Fruit fly (Drosophila melanogaster) whole organism, embryonic: ENCODE data around the gene CG33258.

Experiments used
- Adf1 ChIP-seq: fragments of 200-800 bp; sonication (Bioruptor generic); IDR thresholded peaks from 2 replicates; pipeline ENCODE4 v1.3.6; 2022; ENCODE audit warnings: missing biosample characterization, missing genetic modification characterization
- Asciz ChIP-seq: fragments of 200-800 bp; sonication (Bioruptor generic); optimal IDR thresholded peaks from 2 replicates; lab custom pipeline; 2017; ENCODE audit warnings: missing biosample characterization, mild to moderate bottlenecking, missing genetic modification characterization, missing genetic modification reagents
- BtbVII ChIP-seq: fragments of 200-800 bp; sonication (Bioruptor generic); optimal IDR thresholded peaks from 3 replicates; lab custom pipeline; 2017; ENCODE audit warnings: missing biosample characterization, mild to moderate bottlenecking, missing genetic modification characterization
- CG11695 ChIP-seq: fragments of 200-800 bp; sonication (Bioruptor generic); IDR thresholded peaks from 3 replicates; pipeline ENCODE4 v1.3.6; 2022; ENCODE audit warnings: missing biosample characterization, missing genetic modification characterization
- CG14667 ChIP-seq: fragments of 200-800 bp; sonication (Bioruptor generic); IDR thresholded peaks from 2 replicates; pipeline ENCODE4 v1.3.6; 2022; ENCODE audit warnings: missing biosample characterization, missing genetic modification characterization
- CG15073 ChIP-seq: fragments of 200-800 bp; sonication (Bioruptor generic); optimal IDR thresholded peaks from 2 replicates; lab custom pipeline; 2016; ENCODE audit warnings: missing biosample characterization, missing genetic modification characterization
- CG15479 ChIP-seq: fragments of 200-800 bp; sonication (Bioruptor generic); optimal IDR thresholded peaks from 3 replicates; lab custom pipeline; 2019; ENCODE audit warnings: missing biosample characterization, mild to moderate bottlenecking, missing genetic modification characterization, moderate library complexity
- CG17328 ChIP-seq: fragments of 200-800 bp; sonication (Bioruptor generic); IDR thresholded peaks from 2 replicates; pipeline ENCODE4 v1.3.6; 2022; ENCODE audit warnings: missing biosample characterization, missing genetic modification characterization
- CG17802 ChIP-seq: fragments of 200-800 bp; sonication (Bioruptor generic); optimal IDR thresholded peaks from 2 replicates; lab custom pipeline; 2018; ENCODE audit warnings: missing biosample characterization, mild to moderate bottlenecking, missing genetic modification characterization, moderate library complexity
- CG1792 ChIP-seq: fragments of 200-800 bp; sonication (Bioruptor generic); optimal IDR thresholded peaks from 2 replicates; lab custom pipeline; 2016; ENCODE audit warnings: missing biosample characterization, missing genetic modification characterization
- CG1832 ChIP-seq: fragments of 200-800 bp; sonication (Bioruptor generic); optimal IDR thresholded peaks from 2 replicates; lab custom pipeline; 2017; ENCODE audit warnings: missing biosample characterization, mild to moderate bottlenecking, missing genetic modification characterization, inconsistent platforms
- CG18764 ChIP-seq: fragments of 200-800 bp; sonication (Bioruptor generic); optimal IDR thresholded peaks from 3 replicates; lab custom pipeline; 2016; ENCODE audit warnings: missing biosample characterization, missing genetic modification characterization
- CG2199 ChIP-seq: fragments of 200-800 bp; sonication (Bioruptor generic); IDR thresholded peaks from 3 replicates; pipeline ENCODE4 v1.3.6; 2022; ENCODE audit warnings: missing biosample characterization, missing genetic modification characterization
- CG2712 ChIP-seq: fragments of 200-800 bp; optimal IDR thresholded peaks from 3 replicates; lab custom pipeline; 2019; ENCODE audit warnings: missing biosample characterization, mild to moderate bottlenecking, missing genetic modification characterization, moderate library complexity
- CG3065 ChIP-seq: fragments of 200-800 bp; sonication (Bioruptor generic); optimal IDR thresholded peaks from 2 replicates; lab custom pipeline; 2016; ENCODE audit warnings: missing biosample characterization, missing genetic modification characterization
- CG31441 ChIP-seq: fragments of 200-800 bp; sonication (Bioruptor generic); IDR thresholded peaks from 2 replicates; pipeline ENCODE4 v1.3.6; 2022; ENCODE audit warnings: missing biosample characterization, missing genetic modification characterization
- CG33213 ChIP-seq: fragments of 200-800 bp; sonication (Bioruptor generic); optimal IDR thresholded peaks from 3 replicates; lab custom pipeline; 2016; ENCODE audit warnings: missing biosample characterization, missing genetic modification characterization
- CG34422 ChIP-seq: fragments of 200-800 bp; sonication (Bioruptor generic); IDR thresholded peaks from 3 replicates; pipeline ENCODE4 v1.3.6; 2022; ENCODE audit warnings: missing biosample characterization, missing genetic modification characterization
- CG4854 ChIP-seq: fragments of 200-800 bp; sonication (Bioruptor generic); optimal IDR thresholded peaks from 2 replicates; lab custom pipeline; 2016; ENCODE audit warnings: missing biosample characterization, missing genetic modification characterization, inconsistent platforms
- CG6254 ChIP-seq: fragments of 200-800 bp; sonication (Bioruptor generic); optimal IDR thresholded peaks from 3 replicates; lab custom pipeline; 2017; ENCODE audit warnings: mild to moderate bottlenecking, missing biosample characterization, missing genetic modification reagents, missing genetic modification characterization
- CG7987 ChIP-seq: fragments of 200-800 bp; sonication (Bioruptor generic); optimal IDR thresholded peaks from 2 replicates; lab custom pipeline; 2018; ENCODE audit warnings: missing biosample characterization, mild to moderate bottlenecking, missing genetic modification characterization, moderate library complexity
- CG8359 ChIP-seq: fragments of 200-800 bp; sonication (Bioruptor generic); optimal IDR thresholded peaks from 2 replicates; lab custom pipeline; 2017; ENCODE audit warnings: missing biosample characterization, mild to moderate bottlenecking, missing genetic modification characterization, borderline replicate concordance
- CG9817 ChIP-seq: fragments of 200-800 bp; sonication (Bioruptor generic); optimal IDR thresholded peaks from 2 replicates; lab custom pipeline; 2018; ENCODE audit warnings: missing biosample characterization, mild to moderate bottlenecking, missing genetic modification characterization, moderate library complexity
- Dad ChIP-seq: fragments of 200-800 bp; sonication (Bioruptor generic); optimal IDR thresholded peaks from 3 replicates; lab custom pipeline; 2016; ENCODE audit warnings: missing biosample characterization, missing genetic modification characterization
- Drgx ChIP-seq: fragments of 200-800 bp; sonication (Bioruptor generic); IDR thresholded peaks from 2 replicates; pipeline ENCODE4 v1.3.6; 2022; ENCODE audit warnings: missing biosample characterization, missing genetic modification characterization
- E2f1 ChIP-seq: fragments of 200-800 bp; sonication (Bioruptor generic); IDR thresholded peaks from 2 replicates; pipeline ENCODE4 v1.3.6; 2022; ENCODE audit warnings: missing biosample characterization, missing genetic modification characterization
- Hmr ChIP-seq: fragments of 200-800 bp; sonication (Bioruptor generic); optimal IDR thresholded peaks from 3 replicates; lab custom pipeline; 2017; ENCODE audit warnings: mild to moderate bottlenecking, missing biosample characterization, missing genetic modification reagents, missing genetic modification characterization
- NC2β ChIP-seq: fragments of 200-800 bp; sonication (Bioruptor generic); optimal IDR thresholded peaks from 2 replicates; lab custom pipeline; 2016; ENCODE audit warnings: missing biosample characterization, missing genetic modification characterization
- Ptx1 ChIP-seq: fragments of 200-800 bp; sonication (Bioruptor generic); IDR thresholded peaks from 2 replicates; pipeline ENCODE4 v1.3.6; 2022; ENCODE audit warnings: missing biosample characterization, missing genetic modification characterization
- Stat92E ChIP-seq, 3 experiments: fragments of >200 bp in 2 of 3; fragments of 200-800 bp in 1 of 3; sonication (Bioruptor generic) in 1 of 3; optimal IDR thresholded peaks; 2 replicates each; lab custom pipeline; 2017 to 2019; ENCODE audit warnings: missing biosample characterization in 3 of 3, missing genetic modification characterization in 3 of 3, mild to moderate bottlenecking in 1 of 3, moderate library complexity in 1 of 3
- Trl ChIP-seq, 3 experiments: fragments of >200 bp in 2 of 3; fragments of 200-800 bp in 1 of 3; sonication (Bioruptor generic) in 1 of 3; optimal IDR thresholded peaks; 2 replicates in 1 of 3; 3 replicates in 2 of 3; lab custom pipeline; 2016 to 2017; ENCODE audit warnings: missing biosample characterization in 1 of 3, missing genetic modification characterization in 1 of 3
- Usf ChIP-seq: fragments of 200-800 bp; sonication (Bioruptor generic); optimal IDR thresholded peaks from 2 replicates; lab custom pipeline; 2017; ENCODE audit warnings: missing genotype, missing biosample characterization, missing genetic modification characterization
- abd-A ChIP-seq: fragments of 200-800 bp; sonication (Bioruptor generic); optimal IDR thresholded peaks from 3 replicates; lab custom pipeline; 2019; ENCODE audit warnings: missing biosample characterization, mild to moderate bottlenecking, missing genetic modification characterization, moderate library complexity
- caup ChIP-seq: fragments of 200-800 bp; sonication (Bioruptor generic); optimal IDR thresholded peaks from 3 replicates; lab custom pipeline; 2017; ENCODE audit warnings: missing biosample characterization, mild to moderate bottlenecking, missing genetic modification characterization, moderate library complexity; ENCODE audit not compliant: severe bottlenecking
- chm ChIP-seq: fragments of 200-800 bp; sonication (Bioruptor generic); IDR thresholded peaks from 2 replicates; pipeline ENCODE4 v1.3.6; 2022; ENCODE audit warnings: missing biosample characterization, missing genetic modification characterization
- ci ChIP-seq: fragments of 200-800 bp; sonication (Bioruptor generic); IDR thresholded peaks from 3 replicates; pipeline ENCODE4 v1.3.6; 2022; ENCODE audit warnings: missing biosample characterization, missing genetic modification characterization
- corto ChIP-seq: fragments of 200-800 bp; sonication (Bioruptor generic); optimal IDR thresholded peaks from 2 replicates; lab custom pipeline; 2016; ENCODE audit warnings: missing biosample characterization, mild to moderate bottlenecking, missing genetic modification characterization, moderate library complexity
- dan ChIP-seq: fragments of 200-800 bp; sonication (Bioruptor generic); IDR thresholded peaks from 2 replicates; pipeline ENCODE4 v1.3.6; 2022; ENCODE audit warnings: missing biosample characterization, missing genetic modification characterization
- dmrt11E ChIP-seq: fragments of 200-800 bp; sonication (Bioruptor generic); optimal IDR thresholded peaks from 3 replicates; lab custom pipeline; 2018; ENCODE audit warnings: missing biosample characterization, mild to moderate bottlenecking, missing genetic modification characterization, moderate library complexity
- en ChIP-seq: fragments of 200-800 bp; sonication (Bioruptor generic); optimal IDR thresholded peaks from 2 replicates; lab custom pipeline; 2016; ENCODE audit warnings: missing biosample characterization, missing genetic modification characterization
- exex ChIP-seq: fragments of 200-800 bp; sonication (Bioruptor generic); optimal IDR thresholded peaks from 4 replicates; lab custom pipeline; 2018; ENCODE audit warnings: missing biosample characterization, mild to moderate bottlenecking, missing genetic modification characterization, moderate library complexity
- fu2 ChIP-seq: fragments of 200-800 bp; sonication (Bioruptor generic); optimal IDR thresholded peaks from 2 replicates; lab custom pipeline; 2016; ENCODE audit warnings: missing biosample characterization, missing genetic modification characterization
- grau ChIP-seq: fragments of 200-800 bp; optimal IDR thresholded peaks from 3 replicates; lab custom pipeline; 2019; ENCODE audit warnings: missing biosample characterization, mild to moderate bottlenecking, missing genetic modification characterization, moderate library complexity
- h ChIP-seq: fragments of >200 bp; optimal IDR thresholded peaks from 2 replicates; lab custom pipeline; 2017
- nerfin-2 ChIP-seq: fragments of 200-800 bp; sonication (Bioruptor generic); IDR thresholded peaks from 2 replicates; pipeline ENCODE4 v1.3.6; 2022; ENCODE audit warnings: missing biosample characterization, missing genetic modification characterization; ENCODE audit not compliant: partially characterized antibody
- ranshi ChIP-seq: fragments of 200-800 bp; sonication (Bioruptor generic); IDR thresholded peaks from 2 replicates; pipeline ENCODE4 v1.3.6; 2022; ENCODE audit warnings: missing biosample characterization, missing genetic modification characterization
- ro ChIP-seq: fragments of 200-800 bp; sonication (Bioruptor generic); IDR thresholded peaks from 2 replicates; pipeline ENCODE4 v1.3.6; 2022; ENCODE audit warnings: missing biosample characterization, missing genetic modification characterization
- slp2 ChIP-seq: fragments of 200-800 bp; sonication (Bioruptor generic); optimal IDR thresholded peaks from 2 replicates; lab custom pipeline; 2016; ENCODE audit warnings: missing biosample characterization, missing genetic modification characterization
- toy ChIP-seq: fragments of 200-800 bp; sonication (Bioruptor generic); IDR thresholded peaks from 2 replicates; pipeline ENCODE4 v1.3.6; 2022; ENCODE audit warnings: missing biosample characterization, missing genetic modification characterization
- wek ChIP-seq: fragments of 200-800 bp; sonication (Bioruptor generic); optimal IDR thresholded peaks from 3 replicates; lab custom pipeline; 2018; ENCODE audit warnings: missing biosample characterization, mild to moderate bottlenecking, missing genetic modification characterization, moderate library complexity
- z ChIP-seq: fragments of 200-800 bp; sonication (Bioruptor generic); IDR thresholded peaks from 3 replicates; pipeline ENCODE4 v1.3.6; 2022; ENCODE audit warnings: missing biosample characterization, missing genetic modification characterization

CG33258 gene

DNA sequence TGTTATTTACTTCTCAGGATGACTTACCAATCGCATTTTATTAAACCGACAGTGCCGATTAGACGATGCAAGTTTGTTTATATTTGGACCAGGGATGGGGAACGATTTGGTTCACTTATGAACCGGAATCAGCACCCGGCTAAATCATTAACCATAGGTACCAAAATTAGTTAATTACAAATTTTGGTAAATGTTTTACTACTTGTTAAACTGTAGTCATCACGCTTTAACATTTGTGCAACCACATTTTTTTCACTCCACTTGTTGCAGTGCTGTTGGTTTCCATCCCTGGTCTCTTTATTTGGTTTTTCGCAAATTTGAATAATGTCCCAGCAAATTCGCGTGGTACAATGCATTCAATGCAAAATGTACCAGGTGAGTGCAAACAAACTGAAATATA lies 23.2 kb downstream of the CG33258 start, which contains the start of the genes IntS9 and CG43295 (continued):
- TF ChIP-seq Drgx (peak; percentile 84), CG9817 (tag; lab: Kevin White, UChicago) (peak; percentile 65), BtbVII (GFP tag; lab: Kevin White, UChicago) (no peak), Trl (optimal IDR thresholded peaks at IDR 0.05; lab: Kevin White, UChicago) (no peak), Trl (GFP tag; optimal IDR thresholded peaks at IDR 0.05; lab: Kevin White, UChicago) (peak; percentile 87), NC2β (GFP tag; lab: Kevin White, UChicago) (peak; percentile 89), ci (GFP tag; lab: Robert Waterston, UW) (peak; percentile 93), grau (tag; lab: Kevin White, UChicago) (no peak), wek (peak; percentile 32), chm (peak; percentile 91), CG4854 (GFP tag; lab: Kevin White, UChicago) (peak; percentile 73), ro (GFP tag; lab: Robert Waterston, UW) (no peak), CG14667 (GFP tag; lab: Robert Waterston, UW) (peak; percentile 66), abd-A (tag; lab: Kevin White, UChicago) (no peak), CG15479 (GFP tag; lab: Kevin White, UChicago) (no peak), Asciz (no peak), CG2199 (GFP tag; lab: Robert Waterston, UW) (peak; percentile 74; the same call in 2 of the 3 replicates), CG3065 (peak; percentile 75), CG6254 (GFP tag; lab: Kevin White, UChicago) (peak; percentile 47), CG2712 (tag; lab: Kevin White, UChicago) (no peak), CG17328 (GFP tag; lab: Robert Waterston, UW) (peak; percentile 90), CG31441 (GFP tag; lab: Robert Waterston, UW) (no peak), CG7987 (GFP tag; lab: Kevin White, UChicago) (peak; percentile 56), slp2 (GFP tag; lab: Kevin White, UChicago) (peak; percentile 81), Adf1 (GFP tag; lab: Robert Waterston, UW) (no peak; the same call in 1 of the 2 replicates), corto (peak; percentile 69), CG8359 (GFP tag; lab: Kevin White, UChicago) (peak; percentile 47), Usf (GFP tag; lab: Kevin White, UChicago) (peak; percentile 64), Dad (GFP tag; lab: Kevin White, UChicago) (peak; percentile 76), CG18764 (peak; percentile 82), fu2 (peak; percentile 80), CG34422 (GFP tag; lab: Robert Waterston, UW) (peak; percentile 92), ranshi (peak; percentile 85), toy (GFP tag; lab: Robert Waterston, UW) (no peak), en (GFP tag; lab: Kevin White, UChicago) (peak; percentile 59), CG1792 (GFP tag; lab: Kevin White, UChicago) (peak; percentile 69), E2f1 (peak; percentile 82), CG17802 (tag; lab: Kevin White, UChicago) (peak; percentile 64), CG33213 (peak; percentile 77), caup (GFP tag; lab: Kevin White, UChicago) (peak; percentile 74), CG1832 (GFP tag; lab: Kevin White, UChicago) (no peak), Ptx1 (GFP tag; lab: Robert Waterston, UW) (peak; percentile 88), CG15073 (peak; percentile 42), exex (tag; lab: Kevin White, UChicago) (no peak), dmrt11E (peak; percentile 82), CG11695 (GFP tag; lab: Robert Waterston, UW) (peak; percentile 77), Hmr (GFP tag; lab: Kevin White, UChicago) (no peak), z (no peak), dan (GFP tag; lab: Robert Waterston, UW) (no peak; the same call in 1 of the 2 replicates), nerfin-2 (GFP tag; lab: Robert Waterston, UW) (no peak), Stat92E (GFP tag; optimal IDR thresholded peaks at IDR 0.05; lab: Kevin White, UChicago) (no peak), h (no peak)
